Fruit fly (Drosophila melanogaster): ENCODE measurements around the gene Sms.

Gene Sms

DNA sequence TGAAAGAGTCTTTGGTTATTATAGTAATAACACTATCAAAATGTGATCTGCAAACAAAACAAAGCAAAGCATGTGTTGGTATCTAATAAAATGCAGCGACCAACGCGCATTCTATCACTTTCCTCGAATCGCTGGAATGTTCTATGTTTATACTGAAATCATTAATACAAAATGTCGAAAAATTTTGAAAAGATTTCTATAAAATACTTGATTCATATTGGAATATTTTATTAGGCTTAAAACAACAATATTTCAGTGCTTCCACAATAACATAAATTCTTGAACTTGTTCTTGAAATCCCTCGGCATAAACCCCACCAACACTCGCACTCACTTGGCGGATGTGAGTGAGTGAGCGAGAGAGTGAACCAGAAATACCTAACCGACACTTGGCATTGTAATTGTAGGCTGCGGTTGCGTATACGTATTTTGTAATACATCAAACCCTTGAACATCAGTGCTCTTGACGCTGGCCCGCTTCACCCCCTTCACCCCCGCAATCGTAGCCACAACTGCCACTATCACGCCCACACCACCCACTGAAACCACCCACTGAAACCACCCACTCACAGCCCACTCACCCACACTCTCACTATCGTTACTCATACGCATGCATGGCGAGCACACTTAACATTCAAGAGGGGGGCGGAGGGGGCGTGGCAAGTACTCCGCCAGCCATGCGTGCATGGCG is 54.0 kb downstream of the Sms start (continued):
- no peak for TF ChIP-seq prd (optimal IDR thresholded peaks at IDR 0.05)
- TF ChIP-seq prd (GFP tag; IDR thresholded peaks at IDR 0.05), result 0 out of 3 replicates have a peak, but pooled peaks have one; percentile 6
- TF ChIP-seq Mrtf (GFP tag; IDR thresholded peaks at IDR 0.05), result 0 out of 3 replicates have a peak, but pooled peaks have one; percentile 14
- TF ChIP-seq CG10147 (GFP tag; optimal IDR thresholded peaks at IDR 0.05), result no peak
- no peak for TF ChIP-seq eyg (GFP tag; optimal IDR thresholded peaks at IDR 0.05)
- TF ChIP-seq dmrt99B (tag; optimal IDR thresholded peaks at IDR 0.05), result peak; percentile 45
- no peak for TF ChIP-seq CG43689 (GFP tag; IDR thresholded peaks at IDR 0.05)
- TF ChIP-seq Blimp-1 (GFP tag; optimal IDR thresholded peaks at IDR 0.05), result peak; percentile 52
- no peak for TF ChIP-seq CG9215 (GFP tag; IDR thresholded peaks at IDR 0.05)
- no peak for TF ChIP-seq CG1792 (GFP tag; optimal IDR thresholded peaks at IDR 0.05)
- no peak; the same call in 2 of the 3 replicates for TF ChIP-seq B-H1 (GFP tag; IDR thresholded peaks at IDR 0.05)
- no peak for TF ChIP-seq wdn (GFP tag; IDR thresholded peaks at IDR 0.05)
- peak; percentile 18; the same call in 1 of the 2 replicates for TF ChIP-seq Drgx (GFP tag; IDR thresholded peaks at IDR 0.05)
- TF ChIP-seq CG9727 (GFP tag; optimal IDR thresholded peaks at IDR 0.05), result no peak
- TF ChIP-seq ranshi (GFP tag; IDR thresholded peaks at IDR 0.05), result peak; percentile 63
- no peak for TF ChIP-seq pan (optimal IDR thresholded peaks at IDR 0.05)
- TF ChIP-seq pan (GFP tag; optimal IDR thresholded peaks at IDR 0.05 in 1 of 2, IDR thresholded peaks at IDR 0.05 in 1 of 2), result peak in 1 of 2 experiments; percentile 66
- no peak for TF ChIP-seq Hr39 (optimal IDR thresholded peaks at IDR 0.05)
- peak; percentile 30 for TF ChIP-seq tap (tag; optimal IDR thresholded peaks at IDR 0.05)
- no peak for TF ChIP-seq C15 (GFP tag; IDR thresholded peaks at IDR 0.05)
- TF ChIP-seq dpn (GFP tag; optimal IDR thresholded peaks at IDR 0.05), result no peak
- no peak for TF ChIP-seq CG8388 (GFP tag; optimal IDR thresholded peaks at IDR 0.05)
- no peak for TF ChIP-seq CG6765 (GFP tag; optimal IDR thresholded peaks at IDR 0.05)
- peak; percentile 11 for TF ChIP-seq fd96Cb (tag; optimal IDR thresholded peaks at IDR 0.05)
- no peak for TF ChIP-seq Bdp1 (GFP tag; optimal IDR thresholded peaks at IDR 0.05)
- TF ChIP-seq CG17385 (GFP tag; optimal IDR thresholded peaks at IDR 0.05), result peak; percentile 43
- no peak for TF ChIP-seq dmrt11E (tag; optimal IDR thresholded peaks at IDR 0.05)
- no peak for TF ChIP-seq CG8765 (GFP tag; IDR thresholded peaks at IDR 0.05)
- no peak for TF ChIP-seq hbn (GFP tag; IDR thresholded peaks at IDR 0.05; ENCODE audit: partially characterized antibody)
- peak; percentile 51 for TF ChIP-seq scrt (GFP tag; optimal IDR thresholded peaks at IDR 0.05)
- no peak for TF ChIP-seq CG14050 (GFP tag; IDR thresholded peaks at IDR 0.05)
- TF ChIP-seq pum (GFP tag; optimal IDR thresholded peaks at IDR 0.05), result no peak
- TF ChIP-seq Rfx (GFP tag; IDR thresholded peaks at IDR 0.05), result peak; percentile 65
- TF ChIP-seq CG34376 (GFP tag; optimal IDR thresholded peaks at IDR 0.05), result no peak
- no peak for TF ChIP-seq CG12299 (tag; optimal IDR thresholded peaks at IDR 0.05)
- TF ChIP-seq CG12391 (tag; optimal IDR thresholded peaks at IDR 0.05), result peak; percentile 51
- TF ChIP-seq CG17328 (GFP tag; IDR thresholded peaks at IDR 0.05), result peak; percentile 58
- TF ChIP-seq Neu2 (GFP tag; optimal IDR thresholded peaks at IDR 0.05; ENCODE audit: borderline replicate concordance), result no peak
- no peak for TF ChIP-seq danr (GFP tag; IDR thresholded peaks at IDR 0.05)
- TF ChIP-seq CG2199 (GFP tag; IDR thresholded peaks at IDR 0.05), result no peak
- peak; percentile 39; the same call in 1 of the 2 replicates for TF ChIP-seq CG32532 (GFP tag; IDR thresholded peaks at IDR 0.05)
- TF ChIP-seq CG6683 (GFP tag; optimal IDR thresholded peaks at IDR 0.05), result no peak
- TF ChIP-seq Pdp1 (GFP tag; optimal IDR thresholded peaks at IDR 0.05), result no peak
- no peak for TF ChIP-seq CG11398 (GFP tag; optimal IDR thresholded peaks at IDR 0.05)
- no peak for TF ChIP-seq Meics (GFP tag; optimal IDR thresholded peaks at IDR 0.05)
- no peak for TF ChIP-seq pho (GFP tag; optimal IDR thresholded peaks at IDR 0.05)
- TF ChIP-seq eve (GFP tag; optimal IDR thresholded peaks at IDR 0.05), result peak in 1 of 2 experiments; percentile 54
- no peak for TF ChIP-seq Xbp1 (GFP tag; optimal IDR thresholded peaks at IDR 0.05)
- TF ChIP-seq CG10543 (GFP tag; optimal IDR thresholded peaks at IDR 0.05), result no peak
- no peak for TF ChIP-seq CG3838 (GFP tag; optimal IDR thresholded peaks at IDR 0.05)
- TF ChIP-seq CG14441 (GFP tag; IDR thresholded peaks at IDR 0.05), result peak; percentile 50; the same call in 1 of the 2 replicates

Data from whole organism, embryonic.